Fruit fly (Drosophila melanogaster) whole organism, embryonic: Measurements from ENCODE around the gene Lgr3.
A peak's percentile ranks its signal among the peaks of the same experiment; 100 is the strongest.

ENCODE experiments used
- Bdp1 ChIP-seq: fragments of 200-800 bp; sonication (Bioruptor generic); optimal IDR thresholded peaks from 3 replicates; lab custom pipeline; 2016; ENCODE audit warnings: missing biosample characterization, missing genetic modification characterization
- Blimp-1 ChIP-seq: fragments of 200-800 bp; sonication (Bioruptor generic); optimal IDR thresholded peaks from 3 replicates; lab custom pipeline; 2018; ENCODE audit warnings: missing biosample characterization, missing genetic modification characterization, mild to moderate bottlenecking, moderate library complexity, missing genetic modification reagents
- CG11456 ChIP-seq: fragments of 200-800 bp; sonication (Bioruptor generic); IDR thresholded peaks from 3 replicates; pipeline ENCODE4 v1.3.6; 2022; ENCODE audit warnings: missing biosample characterization, missing genetic modification characterization
- CG14050 ChIP-seq: fragments of 200-800 bp; sonication (Bioruptor generic); IDR thresholded peaks from 3 replicates; pipeline ENCODE4 v1.3.6; 2022; ENCODE audit warnings: missing biosample characterization, missing genetic modification characterization
- CG15514 ChIP-seq: fragments of 200-800 bp; sonication (Bioruptor generic); optimal IDR thresholded peaks from 3 replicates; lab custom pipeline; 2017; ENCODE audit warnings: missing biosample characterization, missing genetic modification characterization, mild to moderate bottlenecking, moderate library complexity, missing genetic modification reagents
- CG17829 ChIP-seq: fragments of 200-800 bp; optimal IDR thresholded peaks from 2 replicates; lab custom pipeline; 2019; ENCODE audit warnings: missing biosample characterization, mild to moderate bottlenecking, missing genetic modification characterization, moderate library complexity
- CG18599 ChIP-seq: fragments of 200-800 bp; sonication (Bioruptor generic); optimal IDR thresholded peaks from 3 replicates; lab custom pipeline; 2017; ENCODE audit warnings: missing biosample characterization, missing genetic modification characterization, mild to moderate bottlenecking, moderate library complexity, missing genetic modification reagents
- CG18619 ChIP-seq: fragments of 200-800 bp; sonication (Bioruptor generic); optimal IDR thresholded peaks from 3 replicates; lab custom pipeline; 2017; ENCODE audit warnings: missing biosample characterization, mild to moderate bottlenecking, missing genetic modification characterization
- CG2129 ChIP-seq: fragments of 200-800 bp; sonication (Bioruptor generic); IDR thresholded peaks from 2 replicates; pipeline ENCODE4 v1.3.6; 2022; ENCODE audit warnings: missing biosample characterization, missing genetic modification characterization; ENCODE audit not compliant: partially characterized antibody
- CG2202 ChIP-seq: fragments of 200-800 bp; sonication (Bioruptor generic); optimal IDR thresholded peaks from 2 replicates; lab custom pipeline; 2018; ENCODE audit warnings: missing biosample characterization, mild to moderate bottlenecking, missing genetic modification characterization
- CG30431 ChIP-seq: fragments of 200-800 bp; sonication (Bioruptor generic); optimal IDR thresholded peaks from 2 replicates; lab custom pipeline; 2017; ENCODE audit warnings: missing biosample characterization, missing genetic modification characterization
- CG32772 ChIP-seq: fragments of 200-800 bp; sonication (Bioruptor generic); IDR thresholded peaks from 2 replicates; pipeline ENCODE4 v1.3.6; 2022; ENCODE audit warnings: missing biosample characterization, missing genetic modification characterization
- CG4424 ChIP-seq: fragments of 200-800 bp; sonication (Bioruptor generic); optimal IDR thresholded peaks from 3 replicates; lab custom pipeline; 2016; ENCODE audit warnings: missing biosample characterization, missing genetic modification characterization
- CG5180 ChIP-seq: fragments of 200-800 bp; sonication (Bioruptor generic); optimal IDR thresholded peaks from 3 replicates; lab custom pipeline; 2017; ENCODE audit warnings: missing biosample characterization, missing genetic modification characterization, mild to moderate bottlenecking, moderate library complexity, missing genetic modification reagents
- CG7271 ChIP-seq: fragments of 200-800 bp; sonication (Bioruptor generic); optimal IDR thresholded peaks from 2 replicates; lab custom pipeline; 2018; ENCODE audit warnings: missing biosample characterization, mild to moderate bottlenecking, missing genetic modification characterization, moderate library complexity
- CG7357 ChIP-seq: fragments of 200-800 bp; sonication (Bioruptor generic); IDR thresholded peaks from 3 replicates; pipeline ENCODE4 v1.3.6; 2022; ENCODE audit warnings: missing biosample characterization, missing genetic modification characterization
- CG8290 ChIP-seq, 3 experiments: fragments of 200-800 bp; sonication (Bioruptor generic); optimal IDR thresholded peaks; 2 replicates each; lab custom pipeline; 2016 to 2019; ENCODE audit warnings: missing biosample characterization in 3 of 3, missing genetic modification characterization in 3 of 3, mild to moderate bottlenecking in 2 of 3, moderate library complexity in 1 of 3
- CG8388 ChIP-seq: fragments of 200-800 bp; sonication (Bioruptor generic); optimal IDR thresholded peaks from 2 replicates; lab custom pipeline; 2019; ENCODE audit warnings: missing biosample characterization, mild to moderate bottlenecking, missing genetic modification characterization, moderate library complexity
- CG8924 ChIP-seq: fragments of 200-800 bp; optimal IDR thresholded peaks from 3 replicates; lab custom pipeline; 2019; ENCODE audit warnings: missing biosample characterization, mild to moderate bottlenecking, missing genetic modification characterization, moderate library complexity
- CG9727 ChIP-seq: fragments of 200-800 bp; sonication (Bioruptor generic); optimal IDR thresholded peaks from 3 replicates; lab custom pipeline; 2017; ENCODE audit warnings: missing biosample characterization, mild to moderate bottlenecking, missing genetic modification characterization
- CG9932 ChIP-seq: fragments of 200-800 bp; sonication (Bioruptor generic); IDR thresholded peaks from 2 replicates; pipeline ENCODE4 v1.3.6; 2022; ENCODE audit warnings: missing biosample characterization, missing genetic modification characterization
- Chrac-16 ChIP-seq: fragments of 200-800 bp; sonication (Bioruptor generic); optimal IDR thresholded peaks from 3 replicates; lab custom pipeline; 2016; ENCODE audit warnings: missing biosample characterization, missing genetic modification characterization
- CkIIα-i1 ChIP-seq: fragments of 200-800 bp; sonication (Bioruptor generic); IDR thresholded peaks from 2 replicates; pipeline ENCODE4 v1.3.6; 2022; ENCODE audit warnings: missing biosample characterization, missing genetic modification characterization
- CrebB ChIP-seq: fragments of 200-800 bp; sonication (Bioruptor generic); optimal IDR thresholded peaks from 3 replicates; lab custom pipeline; 2018; ENCODE audit warnings: missing biosample characterization, mild to moderate bottlenecking, missing genetic modification characterization
- D19A ChIP-seq: fragments of 200-800 bp; optimal IDR thresholded peaks from 3 replicates; lab custom pipeline; 2019; ENCODE audit warnings: missing biosample characterization, mild to moderate bottlenecking, missing genetic modification characterization, moderate library complexity
- D19B ChIP-seq: fragments of 200-800 bp; sonication (Bioruptor generic); optimal IDR thresholded peaks from 2 replicates; lab custom pipeline; 2017; ENCODE audit warnings: missing biosample characterization, mild to moderate bottlenecking, missing genetic modification characterization
- Deaf1 ChIP-seq: fragments of 200-800 bp; optimal IDR thresholded peaks from 3 replicates; lab custom pipeline; 2019; ENCODE audit warnings: missing biosample characterization, mild to moderate bottlenecking, missing genetic modification characterization, moderate library complexity
- Dip3 ChIP-seq: fragments of 200-800 bp; sonication (Bioruptor generic); optimal IDR thresholded peaks from 3 replicates; lab custom pipeline; 2016; ENCODE audit warnings: missing biosample characterization, missing genetic modification characterization
- Hr51 ChIP-seq, 2 experiments: fragments of 200-800 bp; sonication (Bioruptor generic); optimal IDR thresholded peaks; 2 replicates in 1 of 2; 3 replicates in 1 of 2; lab custom pipeline; 2016 to 2018; ENCODE audit warnings: missing biosample characterization in 2 of 2, missing genetic modification characterization in 2 of 2, mild to moderate bottlenecking in 1 of 2, moderate library complexity in 1 of 2
- MTF-1 ChIP-seq: fragments of 200-800 bp; sonication (Bioruptor generic); optimal IDR thresholded peaks from 2 replicates; lab custom pipeline; 2018; ENCODE audit warnings: missing biosample characterization, mild to moderate bottlenecking, missing genetic modification characterization, borderline replicate concordance
- Nf-YB ChIP-seq: fragments of 200-800 bp; sonication (Bioruptor generic); optimal IDR thresholded peaks from 3 replicates; lab custom pipeline; 2019; ENCODE audit warnings: missing biosample characterization, mild to moderate bottlenecking, missing genetic modification characterization, moderate library complexity
- Side ChIP-seq: fragments of 200-800 bp; sonication (Bioruptor generic); optimal IDR thresholded peaks from 2 replicates; lab custom pipeline; 2016; ENCODE audit warnings: missing biosample characterization, missing genetic modification characterization
- Sin3A ChIP-seq: fragments of >200 bp; optimal IDR thresholded peaks from 2 replicates; lab custom pipeline; 2018
- Sox102F ChIP-seq: fragments of 200-800 bp; sonication (Bioruptor generic); optimal IDR thresholded peaks from 2 replicates; lab custom pipeline; 2018; ENCODE audit warnings: missing biosample characterization, mild to moderate bottlenecking, missing genetic modification characterization, moderate library complexity
- Vsx1 ChIP-seq: fragments of 200-800 bp; sonication (Bioruptor generic); optimal IDR thresholded peaks from 2 replicates; lab custom pipeline; 2017; ENCODE audit warnings: missing biosample characterization, mild to moderate bottlenecking, missing genetic modification characterization, missing genetic modification reagents
- eve ChIP-seq, 2 experiments: fragments of >200 bp; optimal IDR thresholded peaks; 2 replicates each; lab custom pipeline; 2017; ENCODE audit warnings: missing biosample characterization in 2 of 2, missing genetic modification characterization in 2 of 2
- ham ChIP-seq: fragments of 200-800 bp; sonication (Bioruptor generic); IDR thresholded peaks from 2 replicates; pipeline ENCODE4 v1.3.6; 2022; ENCODE audit warnings: missing biosample characterization, missing genetic modification characterization
- jigr1 ChIP-seq: fragments of 200-800 bp; sonication (Bioruptor generic); IDR thresholded peaks from 3 replicates; pipeline ENCODE4 v1.3.6; 2022; ENCODE audit warnings: missing biosample characterization, missing genetic modification characterization
- klu ChIP-seq: fragments of 200-800 bp; sonication (Bioruptor generic); IDR thresholded peaks from 2 replicates; pipeline ENCODE4 v1.3.6; 2022; ENCODE audit warnings: missing biosample characterization, missing genetic modification characterization
- nmo ChIP-seq: fragments of 200-800 bp; sonication (Bioruptor generic); optimal IDR thresholded peaks from 2 replicates; lab custom pipeline; 2018; ENCODE audit warnings: missing biosample characterization, mild to moderate bottlenecking, missing genetic modification characterization, moderate library complexity
- peb ChIP-seq: fragments of 200-800 bp; sonication (Bioruptor generic); IDR thresholded peaks from 2 replicates; pipeline ENCODE4 v1.3.6; 2022; ENCODE audit warnings: missing biosample characterization, missing genetic modification characterization
- repo ChIP-seq: fragments of 200-800 bp; sonication (Bioruptor generic); optimal IDR thresholded peaks from 2 replicates; lab custom pipeline; 2016; ENCODE audit warnings: missing biosample characterization, missing genetic modification characterization
- run ChIP-seq: fragments of 200-800 bp; sonication (Bioruptor generic); optimal IDR thresholded peaks from 3 replicates; lab custom pipeline; 2018; ENCODE audit warnings: missing biosample characterization, mild to moderate bottlenecking, missing genetic modification characterization
- salm ChIP-seq: fragments of 200-800 bp; sonication (Bioruptor generic); optimal IDR thresholded peaks from 2 replicates; lab custom pipeline; 2018; ENCODE audit warnings: missing biosample characterization, mild to moderate bottlenecking, missing genetic modification characterization
- slbo ChIP-seq: fragments of 200-800 bp; sonication (Bioruptor generic); IDR thresholded peaks from 2 replicates; pipeline ENCODE4 v1.3.6; 2022; ENCODE audit warnings: missing biosample characterization, missing genetic modification characterization
- stc ChIP-seq: fragments of 200-800 bp; sonication (Bioruptor generic); IDR thresholded peaks from 2 replicates; pipeline ENCODE4 v1.3.6; 2022; ENCODE audit warnings: missing biosample characterization, missing genetic modification characterization
- tin ChIP-seq: fragments of 200-800 bp; sonication (Bioruptor generic); optimal IDR thresholded peaks from 3 replicates; lab custom pipeline; 2016; ENCODE audit warnings: missing biosample characterization, missing genetic modification characterization
- tx ChIP-seq: fragments of 200-800 bp; sonication (Bioruptor generic); optimal IDR thresholded peaks from 2 replicates; lab custom pipeline; 2016; ENCODE audit warnings: missing biosample characterization, missing genetic modification characterization
- yki ChIP-seq: fragments of >200 bp; optimal IDR thresholded peaks from 3 replicates; lab custom pipeline; 2018

The Lgr3 gene

dm6 chr3R:25646882-25647518, 18.6 kb upstream of the Lgr3 start (continued):
- peak; percentile 64 for TF ChIP-seq CG7271 (tag; lab: Kevin White, UChicago)
- peak; percentile 81 for TF ChIP-seq D19B (GFP tag; lab: Kevin White, UChicago)
- peak; percentile 94 for TF ChIP-seq CG17829
- TF ChIP-seq tx: peak; percentile 96
- TF ChIP-seq nmo: peak; percentile 96
- TF ChIP-seq CrebB: peak; percentile 91
- peak; percentile 89 for TF ChIP-seq Deaf1
- peak; percentile 87 to 97 for TF ChIP-seq Hr51 (GFP tag; optimal IDR thresholded peaks at IDR 0.05; lab: Kevin White, UChicago)
- TF ChIP-seq CG32772 (GFP tag; lab: Robert Waterston, UW): peak; percentile 88
- TF ChIP-seq repo: peak; percentile 90
- peak; percentile 81 for TF ChIP-seq Bdp1 (GFP tag; lab: Kevin White, UChicago)
- peak; percentile 90 for TF ChIP-seq CG8924
- peak; percentile 76 for TF ChIP-seq peb (GFP tag; lab: Robert Waterston, UW)
- TF ChIP-seq CG18599 (GFP tag; lab: Kevin White, UChicago): peak; percentile 94
- TF ChIP-seq CG2202: peak; percentile 78
- TF ChIP-seq yki (lab: Kevin White, UChicago): no peak
- peak; percentile 80 for TF ChIP-seq CG14050 (GFP tag; lab: Robert Waterston, UW)
- TF ChIP-seq Vsx1 (GFP tag; lab: Kevin White, UChicago): peak; percentile 73
- TF ChIP-seq CG8388: peak; percentile 83
- TF ChIP-seq CG7357 (GFP tag; lab: Robert Waterston, UW): peak; percentile 84
- peak; percentile 77 for TF ChIP-seq run (tag; lab: Kevin White, UChicago)
- TF ChIP-seq salm: peak; percentile 65
- TF ChIP-seq MTF-1 (GFP tag; lab: Kevin White, UChicago): peak; percentile 73
- TF ChIP-seq CG11456 (GFP tag; lab: Robert Waterston, UW): peak; percentile 91
- TF ChIP-seq CG4424: peak; percentile 88
- TF ChIP-seq ham (GFP tag; lab: Robert Waterston, UW): peak; percentile 82
- peak; percentile 76 for TF ChIP-seq stc (GFP tag; lab: Robert Waterston, UW)
- TF ChIP-seq Chrac-16 (GFP tag; lab: Kevin White, UChicago): peak; percentile 96
- TF ChIP-seq CG9727 (GFP tag; lab: Kevin White, UChicago): peak; percentile 92
- TF ChIP-seq Dip3 (GFP tag; lab: Kevin White, UChicago): peak; percentile 95
- peak; percentile 83; the same call in 2 of the 3 replicates for TF ChIP-seq jigr1 (GFP tag; lab: Robert Waterston, UW)
- TF ChIP-seq CG5180: peak; percentile 77
- TF ChIP-seq tin (GFP tag; lab: Kevin White, UChicago): peak; percentile 96
- TF ChIP-seq Nf-YB (GFP tag; lab: Kevin White, UChicago): peak; percentile 73
- TF ChIP-seq CkIIα-i1 (GFP tag; lab: Robert Waterston, UW): 0 out of 2 replicates have a peak, but pooled peaks have one; percentile 21
- peak in 1 of 2 experiments; percentile 85 for TF ChIP-seq eve (GFP tag; optimal IDR thresholded peaks at IDR 0.05; lab: Kevin White, UChicago)
- peak; percentile 99 for TF ChIP-seq Sin3A (lab: Kevin White, UChicago)
- TF ChIP-seq Blimp-1 (GFP tag; lab: Kevin White, UChicago): peak; percentile 80
- peak; percentile 90 for TF ChIP-seq CG18619 (GFP tag; lab: Kevin White, UChicago)
- TF ChIP-seq CG2129 (GFP tag; lab: Robert Waterston, UW): peak; percentile 92
- TF ChIP-seq CG8290 (GFP tag; optimal IDR thresholded peaks at IDR 0.05; lab: Kevin White, UChicago): peak; percentile 95
- TF ChIP-seq CG8290 (tag; optimal IDR thresholded peaks at IDR 0.05; lab: Kevin White, UChicago): peak; percentile 44 to 95
- peak; percentile 68 for TF ChIP-seq D19A (tag; lab: Kevin White, UChicago)
- TF ChIP-seq klu (GFP tag; lab: Robert Waterston, UW): peak; percentile 90
- peak; percentile 96 for TF ChIP-seq slbo (GFP tag; lab: Robert Waterston, UW)
- peak; percentile 86 for TF ChIP-seq Sox102F (GFP tag; lab: Kevin White, UChicago)
- TF ChIP-seq CG9932 (GFP tag; lab: Robert Waterston, UW): peak; percentile 98
- peak; percentile 92 for TF ChIP-seq CG15514 (GFP tag; lab: Kevin White, UChicago)
- peak; percentile 89 for TF ChIP-seq CG30431
- TF ChIP-seq Side: peak; percentile 96
